Worm (Caenorhabditis elegans): ENCODE measurements around the gene ncs-1.

DNA sequence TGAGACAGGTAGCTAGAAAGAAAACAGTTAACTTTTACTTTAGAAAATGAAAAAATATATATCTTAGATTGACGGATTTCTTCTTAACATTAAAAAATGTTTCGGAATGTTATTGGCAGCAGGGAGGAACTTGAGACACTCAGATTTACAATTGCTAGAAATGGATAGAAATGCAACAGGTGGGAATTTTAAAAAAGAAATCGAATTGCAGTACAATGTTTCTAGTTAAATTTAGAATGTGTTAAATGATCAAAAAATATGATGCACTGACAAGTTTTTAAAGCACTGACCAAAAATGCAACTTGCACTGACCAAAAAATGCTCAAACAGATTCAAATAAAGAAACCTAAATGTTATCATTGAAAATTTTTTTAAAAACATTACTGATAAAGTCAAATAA is 36.9 kb downstream of the ncs-1 start:
- TF ChIP-seq lim-6 (tag; optimal IDR thresholded peaks at IDR 0.05): no peak
- no peak for TF ChIP-seq hlh-13 (GFP tag; optimal IDR thresholded peaks at IDR 0.05)
- no peak for TF ChIP-seq unc-86 (tag; optimal IDR thresholded peaks at IDR 0.05)
- no peak for TF ChIP-seq nhr-11 (tag; optimal IDR thresholded peaks at IDR 0.05)
- TF ChIP-seq C38D4.7 (GFP tag; optimal IDR thresholded peaks at IDR 0.05): no peak
- no peak for TF ChIP-seq npax-4 (tag; optimal IDR thresholded peaks at IDR 0.05)
- TF ChIP-seq sox-4 (tag; optimal IDR thresholded peaks at IDR 0.05): no peak
- TF ChIP-seq ets-4 (tag; optimal IDR thresholded peaks at IDR 0.05): no peak
- no peak for TF ChIP-seq ama-1 (optimal IDR thresholded peaks at IDR 0.05)
- TF ChIP-seq hlh-30 (tag; optimal IDR thresholded peaks at IDR 0.05; ENCODE audit: insufficient read depth): no peak
- no peak for TF ChIP-seq dmd-4 (tag; optimal IDR thresholded peaks at IDR 0.05; ENCODE audit: borderline replicate concordance)
- no peak for TF ChIP-seq sox-2 (GFP tag; IDR thresholded peaks at IDR 0.05)
- TF ChIP-seq nhr-232 (tag; optimal IDR thresholded peaks at IDR 0.05): no peak
